Worm (Caenorhabditis elegans) whole organism, young adult: Measurements from ENCODE around the gene ptc-1.

Source experiments
- F52B5.7 ChIP-seq: sonication (generic microtip); optimal IDR thresholded peaks from 2 replicates; lab custom pipeline; 2016; ENCODE audit warnings: mild to moderate bottlenecking, missing genetic modification characterization, missing compliant biosample characterization
- aptf-3 ChIP-seq: fragments of 200-800 bp; sonication (Bioruptor generic); IDR thresholded peaks from 2 replicates; pipeline ENCODE4 v1.3.6; 2022; ENCODE audit warnings: missing genetic modification characterization, missing compliant biosample characterization
- dpff-1 ChIP-seq: sonication (generic microtip); optimal IDR thresholded peaks from 2 replicates; lab custom pipeline; 2017; ENCODE audit warnings: mild to moderate bottlenecking, missing genetic modification characterization, missing compliant biosample characterization
- hsf-1 ChIP-seq: fragments of 200-800 bp; sonication (Bioruptor generic); IDR thresholded peaks from 2 replicates; pipeline ENCODE4 v1.3.6; 2022; ENCODE audit warnings: missing genetic modification reagents, missing genetic modification characterization, missing compliant biosample characterization
- pha-4 ChIP-seq: fragments of 150-350 bp; sonication (generic microtip); optimal IDR thresholded peaks from 2 replicates; lab custom pipeline; 2014; ENCODE audit warnings: missing biosample characterization, missing genetic modification reagents, missing genetic modification characterization
- snpc-4 ChIP-seq, 5 experiments: fragments of 150-350 bp in 1 of 5; sonication (generic microtip) in 4 of 5; optimal IDR thresholded peaks; 2 replicates each; lab custom pipeline; 2014 to 2018; ENCODE audit warnings: missing genetic modification characterization in 5 of 5, missing biosample characterization in 3 of 5, antibody characterized with exemption in 2 of 5, mild to moderate bottlenecking in 2 of 5, missing compliant biosample characterization in 2 of 5, missing genotype in 2 of 5, moderate library complexity in 2 of 5, missing genetic modification reagents in 1 of 5

ce11 chrII:7921155-7921554 lies 28.1 kb downstream of the ptc-1 start:
- TF ChIP-seq hsf-1 (GFP tag; lab: Robert Waterston, UW) = no peak
- no peak for TF ChIP-seq pha-4
- TF ChIP-seq F52B5.7 (tag; lab: Kevin White, UChicago) = no peak
- no peak for TF ChIP-seq dpff-1 (tag; lab: Kevin White, UChicago)
- no peak for TF ChIP-seq snpc-4 (GFP tag; optimal IDR thresholded peaks at IDR 0.05; lab: Kevin White, UChicago)
- no peak for TF ChIP-seq snpc-4 (tag; optimal IDR thresholded peaks at IDR 0.05; lab: Kevin White, UChicago)
- TF ChIP-seq aptf-3 (GFP tag; lab: Robert Waterston, UW) = no peak
